Worm (Caenorhabditis elegans) whole organism, mixed stage, embryonic: ENCODE data around the gene C34F11.2.

Experiments
- ham-2 ChIP-seq: fragments of 200-800 bp; sonication (Bioruptor generic); optimal IDR thresholded peaks from 2 replicates; lab custom pipeline; 2018; ENCODE audit warnings: mild to moderate bottlenecking, missing genetic modification characterization, missing compliant biosample characterization
- lin-13 ChIP-seq: fragments of 150-350 bp; optimal IDR thresholded peaks from 2 replicates; lab custom pipeline; 2014; ENCODE audit warnings: missing biosample characterization, missing genetic modification characterization

DNA sequence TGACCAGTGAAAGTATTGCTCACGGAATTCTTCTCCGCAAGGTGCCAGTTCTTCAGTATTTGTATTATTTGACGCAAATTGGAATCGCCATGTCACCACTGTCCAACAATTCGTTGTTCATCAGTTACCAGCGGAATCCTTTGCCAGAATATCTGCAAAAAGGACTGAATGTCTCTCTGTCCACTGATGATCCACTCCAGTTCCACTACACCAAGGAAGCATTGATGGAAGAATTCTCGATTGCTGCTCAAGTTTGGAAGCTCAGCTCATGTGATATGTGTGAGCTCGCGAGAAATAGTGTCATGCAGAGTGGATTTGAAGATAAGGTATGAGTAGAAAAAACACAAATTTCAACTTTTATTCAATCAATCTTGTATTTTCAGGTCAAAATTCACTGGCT lies 2.9 kb upstream of the C34F11.2 start:
- TF ChIP-seq ham-2 (GFP tag; lab: Kevin White, UChicago) (no peak), lin-13 (tag; lab: Kevin White, UChicago) (no peak)
